Fruit fly (Drosophila melanogaster): ENCODE data around the gene CG5746.

dm6 chr3R:24353448-24353847 lies 4.9 kb upstream of the CG5746 start:
- no peak for TF ChIP-seq crp (GFP tag; optimal IDR thresholded peaks at IDR 0.05)
- TF ChIP-seq phol (tag; optimal IDR thresholded peaks at IDR 0.05): no peak
- no peak for TF ChIP-seq Sox100B (GFP tag; optimal IDR thresholded peaks at IDR 0.05)
- TF ChIP-seq h (optimal IDR thresholded peaks at IDR 0.05): no peak
